Fruit fly (Drosophila melanogaster): ENCODE measurements around the gene Reps.

Reps gene

dm6 chr2L:11148969-11149368, 42.5 kb upstream of the Reps start, which contains the start of gene Gyc32E:
Gene Gyc32E, minus strand, starts transcription at chr2L:11149101.
- no peak for TF ChIP-seq Dif (GFP tag; optimal IDR thresholded peaks at IDR 0.05; ENCODE audit: partially characterized antibody)
- no peak for TF ChIP-seq dmrt93B (GFP tag; optimal IDR thresholded peaks at IDR 0.05)

dm6 chr2L:11145317-11145716, 38.9 kb upstream of the Reps start, which contains the start of gene CG31867:
Gene CG31867, minus strand, starts transcription at chr2L:11145417.
- TF ChIP-seq Dif (GFP tag; optimal IDR thresholded peaks at IDR 0.05; ENCODE audit: partially characterized antibody) (no peak), lola (GFP tag; optimal IDR thresholded peaks at IDR 0.05) (no peak), OdsH (GFP tag; optimal IDR thresholded peaks at IDR 0.05) (no peak)

- no peak for TF ChIP-seq psq (GFP tag; optimal IDR thresholded peaks at IDR 0.05)
These were observed 29.6 kb upstream of the Reps start, which contains the start of gene hgo for dm6 chr2L:11136093-11136492. Gene hgo, plus strand, starts transcription at chr2L:11136393.

- TF ChIP-seq tai (GFP tag; optimal IDR thresholded peaks at IDR 0.05): no peak
- TF ChIP-seq Mio (GFP tag; optimal IDR thresholded peaks at IDR 0.05): no peak
- TF ChIP-seq Hr78 (GFP tag; optimal IDR thresholded peaks at IDR 0.05): no peak
- TF ChIP-seq GATAd (GFP tag; optimal IDR thresholded peaks at IDR 0.05): no peak
- peak; percentile 47 for TF ChIP-seq Myc (optimal IDR thresholded peaks at IDR 0.05)
- TF ChIP-seq Abd-B (GFP tag; optimal IDR thresholded peaks at IDR 0.05): no peak
- no peak for TF ChIP-seq Vsx2 (GFP tag; optimal IDR thresholded peaks at IDR 0.05; ENCODE audit: partially characterized antibody)
- TF ChIP-seq Sp1 (GFP tag; optimal IDR thresholded peaks at IDR 0.05): no peak
These were observed 23.9 kb upstream of the Reps start, which contains the start of the genes RfC38 and CG4751 for dm6 chr2L:11130151-11131008. Gene RfC38, minus strand, starts transcription at chr2L:11130645. Gene CG4751, plus strand, starts transcription at chr2L:11130737.

- no peak for TF ChIP-seq brk (GFP tag; optimal IDR thresholded peaks at IDR 0.05)
- TF ChIP-seq ey (GFP tag; optimal IDR thresholded peaks at IDR 0.05): peak; percentile 87
- TF ChIP-seq br (GFP tag; optimal IDR thresholded peaks at IDR 0.05): no peak
- TF ChIP-seq GATAd (GFP tag; optimal IDR thresholded peaks at IDR 0.05): peak; percentile 67
- TF ChIP-seq CG9705 (GFP tag; optimal IDR thresholded peaks at IDR 0.05): peak; percentile 65
- peak; percentile 4 to 92 for TF ChIP-seq foxo (GFP tag; optimal IDR thresholded peaks at IDR 0.05)
- peak; percentile 86 for TF ChIP-seq woc (GFP tag; optimal IDR thresholded peaks at IDR 0.05)
- no peak for TF ChIP-seq jim (GFP tag; optimal IDR thresholded peaks at IDR 0.05)
- peak; percentile 84 for TF ChIP-seq sv (GFP tag; optimal IDR thresholded peaks at IDR 0.05)
- TF ChIP-seq HLH106 (tag; optimal IDR thresholded peaks at IDR 0.05): peak; percentile 78
- peak; percentile 69 for TF ChIP-seq Myc (optimal IDR thresholded peaks at IDR 0.05)
- peak; percentile 73 for TF ChIP-seq psq (GFP tag; optimal IDR thresholded peaks at IDR 0.05)
- TF ChIP-seq CG32264 (GFP tag; optimal IDR thresholded peaks at IDR 0.05): peak; percentile 46
- TF ChIP-seq Abd-B (GFP tag; optimal IDR thresholded peaks at IDR 0.05): no peak
- TF ChIP-seq dsf (GFP tag; optimal IDR thresholded peaks at IDR 0.05; ENCODE audit: borderline replicate concordance): peak; percentile 84
- TF ChIP-seq Hr83 (GFP tag; optimal IDR thresholded peaks at IDR 0.05; ENCODE audit: poor library complexity, severe bottlenecking): peak; percentile 82
- TF ChIP-seq Mio (GFP tag; optimal IDR thresholded peaks at IDR 0.05): peak; percentile 53
- TF ChIP-seq Rel (GFP tag; optimal IDR thresholded peaks at IDR 0.05): no peak
- no peak for TF ChIP-seq Rel (tag; optimal IDR thresholded peaks at IDR 0.05)
- peak; percentile 79 for TF ChIP-seq OdsH (GFP tag; optimal IDR thresholded peaks at IDR 0.05)
- TF ChIP-seq Dif (GFP tag; optimal IDR thresholded peaks at IDR 0.05; ENCODE audit: partially characterized antibody): no peak
These were observed 17.1 kb upstream of the Reps start, which contains the start of the genes Csl4 and Nup160 for dm6 chr2L:11123499-11123898. Gene Csl4, minus strand, starts transcription at chr2L:11123567. Gene Nup160, plus strand, starts transcription at chr2L:11123777.

- no peak for TF ChIP-seq pan (optimal IDR thresholded peaks at IDR 0.05)
- TF ChIP-seq foxo (GFP tag; optimal IDR thresholded peaks at IDR 0.05): no peak
- no peak for TF ChIP-seq Vsx2 (GFP tag; optimal IDR thresholded peaks at IDR 0.05; ENCODE audit: partially characterized antibody)
These were observed 15.2 kb upstream of the Reps start, which contains the start of gene Dnaaf4 for dm6 chr2L:11121614-11122013. Gene Dnaaf4, minus strand, starts transcription at chr2L:11121714.

Data from whole organism, wandering third instar larva.